Worm (Caenorhabditis elegans): ENCODE measurements around the gene ttr-41.

ttr-41 gene

ce11 chrII:4698266-4698771, 29.4 kb downstream of the ttr-41 start, which contains the start of the genes rpn-5 and scc-1 (continued):
- TF ChIP-seq F13H6.1 (tag; optimal IDR thresholded peaks at IDR 0.05), result peak; percentile 25
- peak; percentile 98 for TF ChIP-seq skn-1 (tag; optimal IDR thresholded peaks at IDR 0.05)
- TF ChIP-seq nhr-6 (tag; optimal IDR thresholded peaks at IDR 0.05), result no peak
- peak; percentile 98 to 99 for TF ChIP-seq lsy-2 (tag; optimal IDR thresholded peaks at IDR 0.05)
- no peak for TF ChIP-seq mbf-1 (tag; optimal IDR thresholded peaks at IDR 0.05)
- peak; percentile 48 for TF ChIP-seq ZK546.5 (tag; optimal IDR thresholded peaks at IDR 0.05)
- no peak for TF ChIP-seq ztf-11 (tag; optimal IDR thresholded peaks at IDR 0.05)
- TF ChIP-seq ztf-4 (tag; optimal IDR thresholded peaks at IDR 0.05), result no peak
- peak; percentile 95 for TF ChIP-seq unc-55 (GFP tag; optimal IDR thresholded peaks at IDR 0.05)
- peak; percentile 91 for TF ChIP-seq gmeb-1 (tag; optimal IDR thresholded peaks at IDR 0.05)
- TF ChIP-seq unc-39 (tag; optimal IDR thresholded peaks at IDR 0.05), result no peak
- peak; percentile 71 for TF ChIP-seq sma-9 (GFP tag; optimal IDR thresholded peaks at IDR 0.05)
- no peak for TF ChIP-seq sma-9 (tag; optimal IDR thresholded peaks at IDR 0.05)
- TF ChIP-seq mab-5 (tag; optimal IDR thresholded peaks at IDR 0.05), result peak; percentile 55
- no peak for TF ChIP-seq elt-3 (tag; optimal IDR thresholded peaks at IDR 0.05)
- no peak for TF ChIP-seq ceh-82 (tag; optimal IDR thresholded peaks at IDR 0.05)
- peak; percentile 79 for TF ChIP-seq lin-13 (GFP tag; optimal IDR thresholded peaks at IDR 0.05)
- TF ChIP-seq peb-1 (tag; optimal IDR thresholded peaks at IDR 0.05), result no peak
- TF ChIP-seq fos-1 (tag; optimal IDR thresholded peaks at IDR 0.05), result peak; percentile 43
- peak; percentile 81 for TF ChIP-seq nhr-129 (tag; optimal IDR thresholded peaks at IDR 0.05)
- peak; percentile 84 for TF ChIP-seq crh-2 (tag; optimal IDR thresholded peaks at IDR 0.05)
- TF ChIP-seq nhr-12 (tag; optimal IDR thresholded peaks at IDR 0.05), result no peak
- TF ChIP-seq aly-2 (tag; optimal IDR thresholded peaks at IDR 0.05), result no peak
- no peak for TF ChIP-seq nhr-10 (tag; optimal IDR thresholded peaks at IDR 0.05)

DNA sequence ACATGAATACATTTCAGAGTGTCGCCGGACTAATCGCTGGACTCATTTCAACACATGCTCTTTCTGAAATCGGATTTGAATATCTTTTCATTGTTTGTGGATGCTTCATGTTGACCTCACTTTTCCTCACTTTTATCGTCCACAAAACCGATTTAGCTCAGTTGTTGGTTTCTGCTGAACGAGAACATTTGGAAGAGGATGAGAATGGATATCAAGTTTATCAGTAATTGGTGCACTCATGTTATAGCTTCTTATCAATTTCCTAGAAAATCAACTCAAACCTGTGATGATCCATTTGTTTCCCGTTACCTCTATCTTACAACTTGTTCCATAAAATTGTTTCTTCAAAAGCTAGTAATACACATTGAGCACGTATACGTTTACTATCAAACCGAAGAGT, 31.6 kb downstream of the ttr-41 start:
- no peak for TF ChIP-seq ZK546.5 (tag; optimal IDR thresholded peaks at IDR 0.05)
- peak; percentile 1 for TF ChIP-seq crh-2 (tag; optimal IDR thresholded peaks at IDR 0.05)

- no peak for TF ChIP-seq ceh-16 (tag; optimal IDR thresholded peaks at IDR 0.05)
- TF ChIP-seq C34F6.9 (tag; optimal IDR thresholded peaks at IDR 0.05), result peak; percentile 42
- TF ChIP-seq F13H6.1 (tag; optimal IDR thresholded peaks at IDR 0.05), result peak; percentile 11
- TF ChIP-seq egl-27 (tag; optimal IDR thresholded peaks at IDR 0.05), result no peak
- TF ChIP-seq unc-62 (GFP tag; optimal IDR thresholded peaks at IDR 0.05), result no peak
- TF ChIP-seq lsy-2 (tag; optimal IDR thresholded peaks at IDR 0.05), result peak in 1 of 2 experiments; percentile 60
- TF ChIP-seq mdl-1 (tag; optimal IDR thresholded peaks at IDR 0.05), result peak in 1 of 2 experiments; percentile 8
- peak; percentile 17 for TF ChIP-seq crh-2 (tag; optimal IDR thresholded peaks at IDR 0.05)
- TF ChIP-seq fos-1 (tag; optimal IDR thresholded peaks at IDR 0.05), result peak; percentile 49
- peak; percentile 27 for TF ChIP-seq sma-9 (GFP tag; optimal IDR thresholded peaks at IDR 0.05)
- no peak for TF ChIP-seq sma-9 (tag; optimal IDR thresholded peaks at IDR 0.05)
- no peak for TF ChIP-seq elt-3 (tag; optimal IDR thresholded peaks at IDR 0.05)
- no peak for TF ChIP-seq peb-1 (tag; optimal IDR thresholded peaks at IDR 0.05)
Measured at ce11 chrII:4693129-4693528, 34.5 kb downstream of the ttr-41 start, which contains the start of gene F10G7.5. F10G7.5 (plus strand) TSS chrII:4693414.

- TF ChIP-seq dmd-4 (tag; optimal IDR thresholded peaks at IDR 0.05), result no peak
- TF ChIP-seq mdl-1 (tag; optimal IDR thresholded peaks at IDR 0.05), result no peak
- TF ChIP-seq nhr-21 (tag; optimal IDR thresholded peaks at IDR 0.05), result no peak
- TF ChIP-seq nhr-129 (tag; optimal IDR thresholded peaks at IDR 0.05), result no peak
- TF ChIP-seq ztf-11 (tag; optimal IDR thresholded peaks at IDR 0.05), result no peak
- TF ChIP-seq sma-9 (GFP tag; optimal IDR thresholded peaks at IDR 0.05), result no peak
- no peak for TF ChIP-seq sma-9 (tag; optimal IDR thresholded peaks at IDR 0.05)
- no peak for TF ChIP-seq gmeb-1 (tag; optimal IDR thresholded peaks at IDR 0.05)
- TF ChIP-seq lin-11 (tag; optimal IDR thresholded peaks at IDR 0.05), result no peak
- TF ChIP-seq C34F6.9 (tag; optimal IDR thresholded peaks at IDR 0.05), result no peak
- no peak for TF ChIP-seq fos-1 (tag; optimal IDR thresholded peaks at IDR 0.05)
- no peak for TF ChIP-seq mbf-1 (tag; optimal IDR thresholded peaks at IDR 0.05)
- TF ChIP-seq ztf-1 (GFP tag; conservative IDR thresholded peaks at IDR 0.05), result no peak
- no peak for TF ChIP-seq R02D3.7 (tag; optimal IDR thresholded peaks at IDR 0.05)
- TF ChIP-seq alr-1 (tag; optimal IDR thresholded peaks at IDR 0.05), result no peak
- TF ChIP-seq nhr-23 (tag; optimal IDR thresholded peaks at IDR 0.05), result no peak
- TF ChIP-seq egl-27 (tag; optimal IDR thresholded peaks at IDR 0.05), result no peak
- TF ChIP-seq ZK546.5 (tag; optimal IDR thresholded peaks at IDR 0.05), result no peak
- TF ChIP-seq Y55F3AM.14 (GFP tag; optimal IDR thresholded peaks at IDR 0.05), result no peak
- TF ChIP-seq aly-2 (tag; optimal IDR thresholded peaks at IDR 0.05), result no peak
Measured at ce11 chrII:4689477-4689876, 38.2 kb downstream of the ttr-41 start, which contains the start of gene F10G7.12. F10G7.12 (plus strand) TSS chrII:4689777.
